Worm (Caenorhabditis elegans) whole organism, L1 larva: Measurements from ENCODE around the gene C24D10.5.
A peak's percentile ranks its signal among the peaks of the same experiment; 100 is the strongest.

Source experiments
- C04F5.9 ChIP-seq: sonication (generic microtip); optimal IDR thresholded peaks from 2 replicates; lab custom pipeline; 2016; ENCODE audit warnings: missing genetic modification characterization, missing compliant biosample characterization
- dsc-1 ChIP-seq: sonication (generic microtip); optimal IDR thresholded peaks from 2 replicates; lab custom pipeline; 2016; ENCODE audit warnings: mild to moderate bottlenecking, missing genetic modification characterization, missing compliant biosample characterization
- efl-1 ChIP-seq, 4 experiments: fragments of 150-350 bp; optimal IDR thresholded peaks in 3 of 4; peaks in 1 of 4; 1 replicate in 1 of 4; 2 replicates in 3 of 4; lab custom pipeline; 2014; ENCODE audit warnings: missing biosample characterization in 2 of 4, missing genetic modification characterization in 2 of 4, missing genetic modification reagents in 2 of 4
- fkh-8 ChIP-seq: sonication (generic microtip); optimal IDR thresholded peaks from 2 replicates; lab custom pipeline; 2016; ENCODE audit warnings: mild to moderate bottlenecking, missing genetic modification characterization, missing compliant biosample characterization
- hlh-4 ChIP-seq: sonication (generic microtip); optimal IDR thresholded peaks from 2 replicates; lab custom pipeline; 2016; ENCODE audit warnings: mild to moderate bottlenecking, missing genetic modification characterization, missing compliant biosample characterization
- isw-1 ChIP-seq: fragments of 200-800 bp; sonication (Bioruptor generic); IDR thresholded peaks from 2 replicates; pipeline ENCODE4 v1.3.6; 2022; ENCODE audit warnings: missing genetic modification characterization, missing compliant biosample characterization
- lir-3 ChIP-seq: sonication (generic microtip); optimal IDR thresholded peaks from 2 replicates; lab custom pipeline; 2016; ENCODE audit warnings: mild to moderate bottlenecking, missing genetic modification characterization, moderate library complexity, missing compliant biosample characterization; ENCODE audit not compliant: poor library complexity
- lsy-2 ChIP-seq, 2 experiments: fragments of 150-350 bp; optimal IDR thresholded peaks; 2 replicates each; lab custom pipeline; 2014; ENCODE audit warnings: missing biosample characterization in 2 of 2, missing genetic modification characterization in 2 of 2
- nhr-47 ChIP-seq: sonication (generic microtip); optimal IDR thresholded peaks from 2 replicates; lab custom pipeline; 2016; ENCODE audit warnings: mild to moderate bottlenecking, missing genetic modification characterization, moderate library complexity, missing compliant biosample characterization
- nhr-71 ChIP-seq: sonication (generic microtip); optimal IDR thresholded peaks from 2 replicates; lab custom pipeline; 2016; ENCODE audit warnings: mild to moderate bottlenecking, missing genetic modification characterization, moderate library complexity, missing compliant biosample characterization
- nhr-77 ChIP-seq: fragments of 150-350 bp; optimal IDR thresholded peaks from 2 replicates; lab custom pipeline; 2014; ENCODE audit warnings: missing biosample characterization, missing genetic modification characterization
- pag-3 ChIP-seq: sonication (generic microtip); optimal IDR thresholded peaks from 2 replicates; lab custom pipeline; 2017; ENCODE audit warnings: missing genetic modification characterization, mild to moderate bottlenecking, missing compliant biosample characterization, antibody characterized with exemption, borderline replicate concordance; ENCODE audit not compliant: insufficient read depth
- unc-30 ChIP-seq: sonication (generic microtip); optimal IDR thresholded peaks from 2 replicates; lab custom pipeline; 2017; ENCODE audit warnings: missing biosample characterization, missing genetic modification characterization
- unc-86 ChIP-seq: sonication (generic microtip); optimal IDR thresholded peaks from 2 replicates; lab custom pipeline; 2016; ENCODE audit warnings: missing genetic modification characterization, missing compliant biosample characterization
- xbp-1 ChIP-seq: sonication (generic microtip); optimal IDR thresholded peaks from 2 replicates; lab custom pipeline; 2016; ENCODE audit warnings: missing genetic modification characterization, missing compliant biosample characterization

C24D10.5 gene

ce11 chrIV:5200813-5201212, 50.9 kb downstream of the C24D10.5 start:
- peak in 1 of 2 experiments; percentile 38 for TF ChIP-seq lsy-2 (tag; optimal IDR thresholded peaks at IDR 0.05; lab: Kevin White, UChicago)
- TF ChIP-seq fkh-8 (tag; lab: Kevin White, UChicago): peak; percentile 81
- no peak for TF ChIP-seq C04F5.9 (tag; lab: Kevin White, UChicago)
- no peak for TF ChIP-seq nhr-77
- TF ChIP-seq dsc-1 (tag; lab: Kevin White, UChicago): peak; percentile 20
- TF ChIP-seq isw-1 (GFP tag; lab: Robert Waterston, UW): no peak
- TF ChIP-seq efl-1 (optimal IDR thresholded peaks at IDR 0.05; lab: Kevin White, UChicago): no peak
- TF ChIP-seq efl-1 (GFP tag; optimal IDR thresholded peaks at IDR 0.05 in 1 of 2; lab: Kevin White, UChicago): no peak
- no peak for TF ChIP-seq unc-86 (tag; lab: Kevin White, UChicago)
- TF ChIP-seq unc-30 (tag; lab: Kevin White, UChicago): no peak
- peak; percentile 36 for TF ChIP-seq hlh-4 (tag; lab: Kevin White, UChicago)
- TF ChIP-seq nhr-47: peak; percentile 60
- TF ChIP-seq nhr-71 (tag; lab: Kevin White, UChicago): peak; percentile 69
- no peak for TF ChIP-seq xbp-1
- no peak for TF ChIP-seq lir-3
- TF ChIP-seq pag-3: no peak
